Worm (Caenorhabditis elegans): ENCODE measurements around the gene sap-140.

The sap-140 gene

ce11 chrIII:7463438-7464008, 36.0 kb upstream of the sap-140 start, which contains the start of gene H14A12.3:
Gene H14A12.3, plus strand, starts transcription at chrIII:7463797.
- TF ChIP-seq mcd-1 (GFP tag; IDR thresholded peaks at IDR 0.05): peak; percentile 77
- TF ChIP-seq hmg-20 (GFP tag; IDR thresholded peaks at IDR 0.05): no peak
- no peak for TF ChIP-seq aptf-2 (GFP tag; conservative IDR thresholded peaks at IDR 0.05)
- TF ChIP-seq xnd-1 (tag; optimal IDR thresholded peaks at IDR 0.05): peak; percentile 63
- peak; percentile 14 for TF ChIP-seq pha-4 (tag; optimal IDR thresholded peaks at IDR 0.05)
- no peak for TF ChIP-seq ceh-100 (GFP tag; IDR thresholded peaks at IDR 0.05)
- no peak for TF ChIP-seq mes-4 (tag; optimal IDR thresholded peaks at IDR 0.05)
- TF ChIP-seq F23B12.7 (tag; optimal IDR thresholded peaks at IDR 0.05; ENCODE audit: insufficient read depth): no peak
- TF ChIP-seq ceh-58 (GFP tag; IDR thresholded peaks at IDR 0.05): no peak
- TF ChIP-seq ekl-4 (GFP tag; IDR thresholded peaks at IDR 0.05): no peak
- TF ChIP-seq athp-1 (tag; optimal IDR thresholded peaks at IDR 0.05): no peak
- no peak for TF ChIP-seq die-1 (tag; optimal IDR thresholded peaks at IDR 0.05)
- no peak for TF ChIP-seq egrh-3 (GFP tag; IDR thresholded peaks at IDR 0.05)
- TF ChIP-seq nfyb-1 (GFP tag; IDR thresholded peaks at IDR 0.05): no peak
- peak; percentile 78 for TF ChIP-seq madf-6 (GFP tag; IDR thresholded peaks at IDR 0.05)
- TF ChIP-seq B0336.3 (GFP tag; IDR thresholded peaks at IDR 0.05): no peak
- TF ChIP-seq K12H6.12 (tag; optimal IDR thresholded peaks at IDR 0.05): no peak
- no peak for TF ChIP-seq F49E8.2 (tag; optimal IDR thresholded peaks at IDR 0.05; ENCODE audit: insufficient read depth)
- TF ChIP-seq ama-1 (optimal IDR thresholded peaks at IDR 0.05): no peak
- no peak for TF ChIP-seq ama-1 (GFP tag; optimal IDR thresholded peaks at IDR 0.05)
- no peak for TF ChIP-seq F52B5.7 (tag; optimal IDR thresholded peaks at IDR 0.05)
- TF ChIP-seq pbrm-1 (GFP tag; IDR thresholded peaks at IDR 0.05): 0 out of 2 replicates have a peak, but pooled peaks have one; percentile 8
- no peak for TF ChIP-seq tbx-9 (tag; optimal IDR thresholded peaks at IDR 0.05; ENCODE audit: borderline replicate concordance)
- TF ChIP-seq attf-6 (GFP tag; IDR thresholded peaks at IDR 0.05): no peak
- TF ChIP-seq lsl-1 (GFP tag; optimal IDR thresholded peaks at IDR 0.05): peak; percentile 84
- peak; percentile 27; the same call in 1 of the 2 replicates for TF ChIP-seq dox-1 (GFP tag; IDR thresholded peaks at IDR 0.05)
- no peak for TF ChIP-seq egl-18 (GFP tag; IDR thresholded peaks at IDR 0.05)
- TF ChIP-seq F33H1.4 (GFP tag; IDR thresholded peaks at IDR 0.05): peak; percentile 78
- TF ChIP-seq efl-1 (GFP tag; optimal IDR thresholded peaks at IDR 0.05): no peak
- TF ChIP-seq ztf-25 (GFP tag; IDR thresholded peaks at IDR 0.05): no peak
- no peak for TF ChIP-seq C17E4.6 (GFP tag; IDR thresholded peaks at IDR 0.05)
- no peak for TF ChIP-seq F22D6.2 (tag; optimal IDR thresholded peaks at IDR 0.05)
- no peak for TF ChIP-seq zim-3 (tag; optimal IDR thresholded peaks at IDR 0.05)
- peak; percentile 55; the same call in 1 of the 2 replicates for TF ChIP-seq ceh-91 (GFP tag; IDR thresholded peaks at IDR 0.05)
- no peak for TF ChIP-seq ceh-79 (tag; optimal IDR thresholded peaks at IDR 0.05)
- TF ChIP-seq hlh-26 (GFP tag; conservative IDR thresholded peaks at IDR 0.05): no peak
- TF ChIP-seq mxl-1 (tag; optimal IDR thresholded peaks at IDR 0.05): no peak
- no peak for TF ChIP-seq T07F8.4 (tag; optimal IDR thresholded peaks at IDR 0.05)
- no peak for TF ChIP-seq tbp1 (GFP tag; optimal IDR thresholded peaks at IDR 0.05)
- TF ChIP-seq repo-1 (tag; optimal IDR thresholded peaks at IDR 0.05): no peak
- TF ChIP-seq rcor-1 (GFP tag; IDR thresholded peaks at IDR 0.05): no peak
- TF ChIP-seq snpc-4 (GFP tag; optimal IDR thresholded peaks at IDR 0.05): no peak
- TF ChIP-seq snpc-4 (tag; optimal IDR thresholded peaks at IDR 0.05): no peak
- TF ChIP-seq nhr-80 (tag; optimal IDR thresholded peaks at IDR 0.05): no peak
- no peak for TF ChIP-seq rec-8 (tag; optimal IDR thresholded peaks at IDR 0.05)
- no peak for TF ChIP-seq lsy-27 (tag; optimal IDR thresholded peaks at IDR 0.05; ENCODE audit: borderline replicate concordance, insufficient read depth)
- no peak for TF ChIP-seq bed-1 (GFP tag; IDR thresholded peaks at IDR 0.05)
- TF ChIP-seq C06A6.2 (GFP tag; conservative IDR thresholded peaks at IDR 0.05): no peak
- TF ChIP-seq D2030.7 (GFP tag; IDR thresholded peaks at IDR 0.05): no peak
